Worm (Caenorhabditis elegans): ENCODE measurements around the gene K12H6.2.

- TF ChIP-seq nhr-23 (tag; optimal IDR thresholded peaks at IDR 0.05) (no peak), nhr-237 (tag; optimal IDR thresholded peaks at IDR 0.05) (no peak), unc-62 (GFP tag; optimal IDR thresholded peaks at IDR 0.05) (no peak)
Measured at ce11 chrII:2856114-2856513, 40.8 kb upstream of the K12H6.2 start.

All from whole organism, L2 larva.